Fruit fly (Drosophila melanogaster) whole organism, embryonic: ENCODE data around the gene CG33306.

Experiments used
- Awh ChIP-seq: fragments of 200-800 bp; sonication (Bioruptor generic); IDR thresholded peaks from 2 replicates; pipeline ENCODE4, ENCODE4 v1.3.6; 2022; ENCODE audit warnings: missing biosample characterization, missing genetic modification characterization
- Blimp-1 ChIP-seq: fragments of 200-800 bp; sonication (Bioruptor generic); optimal IDR thresholded peaks from 3 replicates; lab custom pipeline; 2018; ENCODE audit warnings: missing biosample characterization, missing genetic modification characterization, mild to moderate bottlenecking, moderate library complexity, missing genetic modification reagents
- CG10209 ChIP-seq: fragments of 200-800 bp; sonication (Bioruptor generic); optimal IDR thresholded peaks from 3 replicates; lab custom pipeline; 2017; ENCODE audit warnings: missing biosample characterization, mild to moderate bottlenecking, missing genetic modification characterization, missing genetic modification reagents
- CG10321 ChIP-seq: fragments of 200-800 bp; sonication (Bioruptor generic); IDR thresholded peaks from 2 replicates; pipeline ENCODE4 v1.3.6; 2022; ENCODE audit warnings: missing biosample characterization, missing genetic modification characterization
- CG11085 ChIP-seq: fragments of 200-800 bp; sonication (Bioruptor generic); IDR thresholded peaks from 2 replicates; pipeline ENCODE4 v1.3.6; 2022; ENCODE audit warnings: missing biosample characterization, missing genetic modification characterization
- CG11696 ChIP-seq: fragments of 200-800 bp; sonication (Bioruptor generic); IDR thresholded peaks from 2 replicates; pipeline ENCODE4 v1.3.6; 2022; ENCODE audit warnings: missing biosample characterization, missing genetic modification characterization
- CG12104 ChIP-seq: fragments of 200-800 bp; sonication (Bioruptor generic); optimal IDR thresholded peaks from 3 replicates; lab custom pipeline; 2016; ENCODE audit warnings: missing biosample characterization, missing genetic modification characterization
- CG12155 ChIP-seq: fragments of 200-800 bp; sonication (Bioruptor generic); optimal IDR thresholded peaks from 3 replicates; lab custom pipeline; 2016; ENCODE audit warnings: missing biosample characterization, missing genetic modification characterization
- CG13624 ChIP-seq: fragments of 200-800 bp; sonication (Bioruptor generic); optimal IDR thresholded peaks from 2 replicates; lab custom pipeline; 2016; ENCODE audit warnings: missing biosample characterization, missing genetic modification characterization
- CG1529 ChIP-seq: fragments of 200-800 bp; sonication (Bioruptor generic); optimal IDR thresholded peaks from 3 replicates; lab custom pipeline; 2018; ENCODE audit warnings: missing biosample characterization, missing genetic modification characterization
- CG17328 ChIP-seq: fragments of 200-800 bp; sonication (Bioruptor generic); IDR thresholded peaks from 2 replicates; pipeline ENCODE4 v1.3.6; 2022; ENCODE audit warnings: missing biosample characterization, missing genetic modification characterization
- CG17912 ChIP-seq: fragments of 200-800 bp; sonication (Bioruptor generic); optimal IDR thresholded peaks from 2 replicates; lab custom pipeline; 2018; ENCODE audit warnings: missing biosample characterization, mild to moderate bottlenecking, missing genetic modification characterization
- CG3407 ChIP-seq: fragments of 200-800 bp; sonication (Bioruptor generic); optimal IDR thresholded peaks from 2 replicates; lab custom pipeline; 2018; ENCODE audit warnings: missing biosample characterization, mild to moderate bottlenecking, missing genetic modification characterization
- CG3726 ChIP-seq: fragments of 200-800 bp; sonication (Bioruptor generic); IDR thresholded peaks from 3 replicates; pipeline ENCODE4, ENCODE4 v1.3.6; 2022; ENCODE audit warnings: missing biosample characterization, missing genetic modification characterization
- CG3847 ChIP-seq: fragments of 200-800 bp; sonication (Bioruptor generic); IDR thresholded peaks from 2 replicates; pipeline ENCODE4 v1.3.6; 2022; ENCODE audit warnings: missing biosample characterization, missing genetic modification characterization
- CG4360 ChIP-seq: fragments of 200-800 bp; sonication (Bioruptor generic); IDR thresholded peaks from 2 replicates; pipeline ENCODE4 v1.3.6; 2022; ENCODE audit warnings: missing biosample characterization, missing genetic modification characterization
- CG4854 ChIP-seq: fragments of 200-800 bp; sonication (Bioruptor generic); optimal IDR thresholded peaks from 2 replicates; lab custom pipeline; 2016; ENCODE audit warnings: missing biosample characterization, missing genetic modification characterization, inconsistent platforms
- CG6854 ChIP-seq: fragments of 200-800 bp; sonication (Bioruptor generic); optimal IDR thresholded peaks from 3 replicates; lab custom pipeline; 2017; ENCODE audit warnings: missing biosample characterization, mild to moderate bottlenecking, missing genetic modification characterization
- CG7786 ChIP-seq: fragments of 200-800 bp; sonication (Bioruptor generic); optimal IDR thresholded peaks from 2 replicates; lab custom pipeline; 2016; ENCODE audit warnings: missing biosample characterization, missing genetic modification characterization
- CG7987 ChIP-seq: fragments of 200-800 bp; sonication (Bioruptor generic); optimal IDR thresholded peaks from 2 replicates; lab custom pipeline; 2018; ENCODE audit warnings: missing biosample characterization, mild to moderate bottlenecking, missing genetic modification characterization, moderate library complexity
- CG8359 ChIP-seq: fragments of 200-800 bp; sonication (Bioruptor generic); optimal IDR thresholded peaks from 2 replicates; lab custom pipeline; 2017; ENCODE audit warnings: missing biosample characterization, mild to moderate bottlenecking, missing genetic modification characterization, borderline replicate concordance
- CG8478 ChIP-seq: fragments of >200 bp; optimal IDR thresholded peaks from 2 replicates; lab custom pipeline; 2018
- Dad ChIP-seq: fragments of 200-800 bp; sonication (Bioruptor generic); optimal IDR thresholded peaks from 3 replicates; lab custom pipeline; 2016; ENCODE audit warnings: missing biosample characterization, missing genetic modification characterization
- Fer2 ChIP-seq: fragments of 200-800 bp; sonication (Bioruptor generic); optimal IDR thresholded peaks from 2 replicates; lab custom pipeline; 2018; ENCODE audit warnings: missing biosample characterization, mild to moderate bottlenecking, missing genetic modification characterization, moderate library complexity
- Fer3 ChIP-seq: fragments of 200-800 bp; sonication (Bioruptor generic); optimal IDR thresholded peaks from 2 replicates; lab custom pipeline; 2018; ENCODE audit warnings: missing biosample characterization, mild to moderate bottlenecking, missing genetic modification characterization, moderate library complexity
- Jarid2 ChIP-seq: fragments of 200-800 bp; sonication (Bioruptor generic); optimal IDR thresholded peaks from 3 replicates; lab custom pipeline; 2017; ENCODE audit warnings: mild to moderate bottlenecking, missing biosample characterization, missing genetic modification reagents, missing genetic modification characterization
- Kr ChIP-seq: fragments of 200-800 bp; sonication (Bioruptor generic); optimal IDR thresholded peaks from 2 replicates; lab custom pipeline; 2017; ENCODE audit warnings: missing biosample characterization, mild to moderate bottlenecking, missing genetic modification characterization
- Lhr ChIP-seq: fragments of 200-800 bp; sonication (Bioruptor generic); optimal IDR thresholded peaks from 3 replicates; lab custom pipeline; 2017; ENCODE audit warnings: mild to moderate bottlenecking, missing biosample characterization, missing genetic modification reagents, missing genetic modification characterization
- MBD-R2 ChIP-seq: fragments of 200-800 bp; sonication (Bioruptor generic); IDR thresholded peaks from 2 replicates; pipeline ENCODE4 v1.3.6; 2022; ENCODE audit warnings: missing biosample characterization, missing genetic modification characterization
- Mad ChIP-seq: fragments of 200-800 bp; sonication (Bioruptor generic); optimal IDR thresholded peaks from 2 replicates; lab custom pipeline; 2016; ENCODE audit warnings: missing biosample characterization, missing genetic modification characterization
- Nf-YC ChIP-seq: fragments of 200-800 bp; optimal IDR thresholded peaks from 3 replicates; lab custom pipeline; 2019; ENCODE audit warnings: missing biosample characterization, mild to moderate bottlenecking, missing genetic modification characterization, moderate library complexity
- NfI ChIP-seq: fragments of 200-800 bp; sonication (Bioruptor generic); optimal IDR thresholded peaks from 3 replicates; lab custom pipeline; 2018; ENCODE audit warnings: missing biosample characterization, mild to moderate bottlenecking, missing genetic modification characterization, moderate library complexity
- Pdp1 ChIP-seq, 2 experiments: fragments of 200-800 bp; sonication (Bioruptor generic); optimal IDR thresholded peaks; 3 replicates each; lab custom pipeline; 2016; ENCODE audit warnings: missing biosample characterization in 2 of 2, missing genetic modification characterization in 2 of 2, mild to moderate bottlenecking in 1 of 2, moderate library complexity in 1 of 2
- Sry-β ChIP-seq: fragments of 200-800 bp; sonication (Bioruptor generic); optimal IDR thresholded peaks from 2 replicates; lab custom pipeline; 2018; ENCODE audit warnings: missing biosample characterization, mild to moderate bottlenecking, missing genetic modification characterization, moderate library complexity
- Tbp ChIP-seq: fragments of >200 bp; optimal IDR thresholded peaks from 2 replicates; lab custom pipeline; 2018; ENCODE audit warnings: missing biosample characterization, missing genetic modification characterization
- ara ChIP-seq: fragments of 200-800 bp; sonication (Bioruptor generic); IDR thresholded peaks from 2 replicates; pipeline ENCODE4 v1.3.6; 2022; ENCODE audit warnings: missing biosample characterization, missing genetic modification characterization
- bbx ChIP-seq: fragments of 200-800 bp; sonication (Bioruptor generic); IDR thresholded peaks from 2 replicates; pipeline ENCODE4 v1.3.6; 2022; ENCODE audit warnings: missing biosample characterization, missing genetic modification characterization; ENCODE audit not compliant: partially characterized antibody
- bcd ChIP-seq: fragments of 200-800 bp; sonication (Bioruptor generic); optimal IDR thresholded peaks from 2 replicates; lab custom pipeline; 2017; ENCODE audit warnings: missing biosample characterization, mild to moderate bottlenecking, missing genetic modification characterization
- bigmax ChIP-seq: fragments of 200-800 bp; sonication (Bioruptor generic); optimal IDR thresholded peaks from 2 replicates; lab custom pipeline; 2018; ENCODE audit warnings: missing biosample characterization, mild to moderate bottlenecking, missing genetic modification characterization
- caup ChIP-seq: fragments of 200-800 bp; sonication (Bioruptor generic); optimal IDR thresholded peaks from 3 replicates; lab custom pipeline; 2017; ENCODE audit warnings: missing biosample characterization, mild to moderate bottlenecking, missing genetic modification characterization, moderate library complexity; ENCODE audit not compliant: severe bottlenecking
- ci ChIP-seq: fragments of 200-800 bp; sonication (Bioruptor generic); IDR thresholded peaks from 3 replicates; pipeline ENCODE4 v1.3.6; 2022; ENCODE audit warnings: missing biosample characterization, missing genetic modification characterization
- ewg ChIP-seq: fragments of 200-800 bp; sonication (Bioruptor generic); optimal IDR thresholded peaks from 3 replicates; lab custom pipeline; 2017; ENCODE audit warnings: mild to moderate bottlenecking, missing biosample characterization, missing genetic modification reagents, missing genetic modification characterization
- fd102C ChIP-seq: fragments of 200-800 bp; sonication (Bioruptor generic); optimal IDR thresholded peaks from 2 replicates; lab custom pipeline; 2018; ENCODE audit warnings: missing biosample characterization, mild to moderate bottlenecking, missing genetic modification characterization, moderate library complexity
- hb ChIP-seq: fragments of 200-800 bp; sonication (Bioruptor generic); IDR thresholded peaks from 3 replicates; pipeline ENCODE4 v1.3.6; 2022; ENCODE audit warnings: missing biosample characterization, missing genetic modification characterization; ENCODE audit not compliant: partially characterized antibody
- kah ChIP-seq: fragments of 200-800 bp; sonication (Bioruptor generic); optimal IDR thresholded peaks from 2 replicates; lab custom pipeline; 2018; ENCODE audit warnings: missing biosample characterization, mild to moderate bottlenecking, missing genetic modification characterization
- nau ChIP-seq: fragments of 200-800 bp; sonication (Bioruptor generic); optimal IDR thresholded peaks from 3 replicates; lab custom pipeline; 2017; ENCODE audit warnings: missing biosample characterization, mild to moderate bottlenecking, missing genetic modification characterization, missing genetic modification reagents
- slbo ChIP-seq: fragments of 200-800 bp; sonication (Bioruptor generic); IDR thresholded peaks from 2 replicates; pipeline ENCODE4 v1.3.6; 2022; ENCODE audit warnings: missing biosample characterization, missing genetic modification characterization
- toy ChIP-seq: fragments of 200-800 bp; sonication (Bioruptor generic); IDR thresholded peaks from 2 replicates; pipeline ENCODE4 v1.3.6; 2022; ENCODE audit warnings: missing biosample characterization, missing genetic modification characterization

The CG33306 gene

DNA sequence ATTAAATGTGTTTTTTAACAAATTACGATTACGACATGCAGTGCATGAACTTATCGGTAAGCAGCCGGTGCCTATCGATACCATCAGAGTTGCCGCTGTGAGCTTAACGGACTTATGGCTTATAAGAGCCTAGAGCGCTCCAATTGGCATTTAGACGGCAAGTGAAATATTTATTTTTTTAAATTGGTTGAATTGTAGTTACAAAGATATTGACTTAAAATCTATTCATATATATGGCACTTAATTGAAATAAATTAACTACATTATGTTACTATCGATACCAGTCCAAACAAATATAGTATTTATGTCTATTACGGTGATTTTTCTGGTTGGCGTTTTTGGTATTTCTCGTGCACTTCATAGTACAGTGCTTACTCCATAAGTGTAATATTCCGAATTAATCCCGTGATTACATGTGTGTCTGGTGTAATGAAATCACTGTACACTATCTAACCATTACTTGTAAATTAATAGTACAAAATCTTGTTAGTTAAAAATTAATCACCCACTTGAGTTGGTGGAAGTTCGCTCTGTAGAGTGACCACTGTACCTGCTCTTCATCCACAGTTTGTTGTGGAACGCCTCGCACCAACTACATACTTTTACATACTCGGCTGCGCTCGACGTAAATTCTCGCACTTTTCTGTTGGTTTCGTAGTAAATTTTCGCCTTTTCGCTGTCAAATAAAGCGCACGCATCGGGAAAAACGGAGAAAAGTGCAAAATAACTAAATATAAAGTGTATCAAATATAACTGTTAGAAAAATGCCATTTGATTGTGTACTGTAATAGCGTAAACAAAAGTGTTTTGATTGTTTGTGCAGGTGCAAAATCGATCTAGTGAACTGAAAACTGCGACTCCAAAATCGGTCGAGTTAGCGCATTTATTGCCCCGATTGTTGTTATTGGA, 8.3 kb downstream of the CG33306 start, which contains the start of the genes mRpS23 and CenG1A (continued):
- TF ChIP-seq CG8478 (lab: Kevin White, UChicago) = no peak
- TF ChIP-seq nau = peak; percentile 100
- TF ChIP-seq bigmax (GFP tag; lab: Kevin White, UChicago) = peak; percentile 89
- TF ChIP-seq Fer2 = peak; percentile 99
- peak; percentile 97 for TF ChIP-seq Jarid2 (GFP tag; lab: Kevin White, UChicago)
- peak; percentile 99 for TF ChIP-seq CG11696
- peak; percentile 100 for TF ChIP-seq ara (GFP tag; lab: Robert Waterston, UW)
- TF ChIP-seq NfI (GFP tag; lab: Kevin White, UChicago) = peak; percentile 100
- TF ChIP-seq fd102C (GFP tag; lab: Kevin White, UChicago) = peak; percentile 98
- TF ChIP-seq CG17328 (GFP tag; lab: Robert Waterston, UW) = peak; percentile 100
- peak; percentile 100 for TF ChIP-seq Fer3 (tag; lab: Kevin White, UChicago)
- peak; percentile 99 for TF ChIP-seq toy (GFP tag; lab: Robert Waterston, UW)
- TF ChIP-seq CG12155 (GFP tag; lab: Kevin White, UChicago) = peak; percentile 99
- TF ChIP-seq CG6854 (GFP tag; lab: Kevin White, UChicago) = peak; percentile 100
- TF ChIP-seq CG3847 = peak; percentile 100
- peak; percentile 92 for TF ChIP-seq CG10321
- peak; percentile 100 for TF ChIP-seq ci
- TF ChIP-seq Nf-YC (tag; lab: Kevin White, UChicago) = peak; percentile 94
- peak; percentile 100 for TF ChIP-seq Awh (GFP tag; lab: Robert Waterston, UW)
- peak; percentile 99 for TF ChIP-seq CG12104 (GFP tag; lab: Kevin White, UChicago)
- peak; percentile 100 for TF ChIP-seq Mad (GFP tag; lab: Kevin White, UChicago)
- TF ChIP-seq ewg = peak; percentile 99
- peak; percentile 99 for TF ChIP-seq CG3407
- TF ChIP-seq CG4360 (GFP tag; lab: Robert Waterston, UW) = peak; percentile 95
- peak; percentile 83 for TF ChIP-seq Sry-β (GFP tag; lab: Kevin White, UChicago)
- peak; percentile 99 for TF ChIP-seq Blimp-1 (GFP tag; lab: Kevin White, UChicago)
- peak; percentile 100 for TF ChIP-seq CG7786 (GFP tag; lab: Kevin White, UChicago)
- peak; percentile 100 for TF ChIP-seq slbo (GFP tag; lab: Robert Waterston, UW)
- TF ChIP-seq Tbp (GFP tag; lab: Kevin White, UChicago) = no peak
- peak; percentile 100 for TF ChIP-seq CG13624 (GFP tag; lab: Kevin White, UChicago)
- TF ChIP-seq CG11085 = peak; percentile 99
- peak; percentile 99 to 100 for TF ChIP-seq Pdp1 (GFP tag; optimal IDR thresholded peaks at IDR 0.05; lab: Kevin White, UChicago)
- peak; percentile 97 for TF ChIP-seq CG8359
- TF ChIP-seq CG4854 (GFP tag; lab: Kevin White, UChicago) = peak; percentile 100
- peak; percentile 100 for TF ChIP-seq bcd
- TF ChIP-seq caup = peak; percentile 100
- peak; percentile 64; the same call in 1 of the 2 replicates for TF ChIP-seq bbx (GFP tag; lab: Robert Waterston, UW)
- TF ChIP-seq Dad (GFP tag; lab: Kevin White, UChicago) = peak; percentile 100
- peak; percentile 99 for TF ChIP-seq CG17912 (GFP tag; lab: Kevin White, UChicago)
- TF ChIP-seq CG1529 (GFP tag; lab: Kevin White, UChicago) = peak; percentile 100
- TF ChIP-seq Lhr (GFP tag; lab: Kevin White, UChicago) = peak; percentile 99
- TF ChIP-seq CG10209 (GFP tag; lab: Kevin White, UChicago) = peak; percentile 100
- TF ChIP-seq hb (GFP tag; lab: Robert Waterston, UW) = peak; percentile 83
- TF ChIP-seq Kr = peak; percentile 94
- peak; percentile 100 for TF ChIP-seq CG3726 (GFP tag; lab: Robert Waterston, UW)
- TF ChIP-seq MBD-R2 (GFP tag; lab: Robert Waterston, UW) = peak; percentile 100
- peak; percentile 99 for TF ChIP-seq kah (GFP tag; lab: Kevin White, UChicago)
- TF ChIP-seq CG7987 = peak; percentile 99
